Worm (Caenorhabditis elegans) whole organism, L2 larva: ENCODE results near the gene ZK1307.8.
A peak's percentile ranks its signal among the peaks of the same experiment; 100 is the strongest.

Experiments
- C34F6.9 ChIP-seq: fragments of 150-350 bp; optimal IDR thresholded peaks from 2 replicates; lab custom pipeline; 2014; ENCODE audit warnings: missing biosample characterization, missing genetic modification characterization
- F13H6.1 ChIP-seq: sonication (generic microtip); optimal IDR thresholded peaks from 2 replicates; lab custom pipeline; 2016; ENCODE audit warnings: missing genetic modification characterization, missing compliant biosample characterization
- R02D3.7 ChIP-seq: fragments of 150-350 bp; optimal IDR thresholded peaks from 2 replicates; lab custom pipeline; 2014; ENCODE audit warnings: missing biosample characterization, missing genetic modification characterization
- Y55F3AM.14 ChIP-seq: fragments of 200-800 bp; sonication (Bioruptor generic); optimal IDR thresholded peaks from 2 replicates; lab custom pipeline; 2018; ENCODE audit warnings: mild to moderate bottlenecking, missing genetic modification characterization, missing compliant biosample characterization
- ZK546.5 ChIP-seq: sonication (generic microtip); optimal IDR thresholded peaks from 2 replicates; lab custom pipeline; 2017; ENCODE audit warnings: missing biosample characterization, missing genetic modification characterization
- alr-1 ChIP-seq: fragments of 150-350 bp; optimal IDR thresholded peaks from 2 replicates; lab custom pipeline; 2014; ENCODE audit warnings: missing biosample characterization, missing genetic modification characterization
- aly-2 ChIP-seq: fragments of 150-350 bp; optimal IDR thresholded peaks from 2 replicates; lab custom pipeline; 2014; ENCODE audit warnings: missing biosample characterization, missing genetic modification characterization
- ama-1 ChIP-seq: fragments of 150-350 bp; optimal IDR thresholded peaks from 2 replicates; lab custom pipeline; 2018; ENCODE audit warnings: inconsistent platforms
- blmp-1 ChIP-seq: sonication (generic microtip); optimal IDR thresholded peaks from 2 replicates; lab custom pipeline; 2017; ENCODE audit warnings: missing genetic modification characterization, mild to moderate bottlenecking, missing compliant biosample characterization, antibody characterized with exemption, moderate library complexity; ENCODE audit not compliant: insufficient read depth
- ceh-16 ChIP-seq: fragments of 150-350 bp; optimal IDR thresholded peaks from 2 replicates; lab custom pipeline; 2014; ENCODE audit warnings: missing biosample characterization, missing genetic modification characterization
- ceh-82 ChIP-seq: fragments of 150-350 bp; optimal IDR thresholded peaks from 2 replicates; lab custom pipeline; 2014; ENCODE audit warnings: missing biosample characterization, missing genetic modification characterization
- crh-2 ChIP-seq: sonication (generic microtip); optimal IDR thresholded peaks from 2 replicates; lab custom pipeline; 2017; ENCODE audit warnings: missing biosample characterization, missing genetic modification characterization
- dmd-4 ChIP-seq: sonication (generic microtip); optimal IDR thresholded peaks from 2 replicates; lab custom pipeline; 2017; ENCODE audit warnings: missing biosample characterization, missing genetic modification characterization
- egl-27 ChIP-seq: sonication (generic microtip); optimal IDR thresholded peaks from 3 replicates; lab custom pipeline; 2017; ENCODE audit warnings: missing biosample characterization, missing genetic modification reagents, missing genetic modification characterization
- elt-1 ChIP-seq: fragments of 150-350 bp; optimal IDR thresholded peaks from 2 replicates; lab custom pipeline; 2014; ENCODE audit warnings: missing biosample characterization, missing genetic modification characterization
- elt-3 ChIP-seq: sonication (generic microtip); optimal IDR thresholded peaks from 2 replicates; lab custom pipeline; 2017; ENCODE audit warnings: missing biosample characterization, missing genetic modification characterization
- fos-1 ChIP-seq: fragments of 150-350 bp; optimal IDR thresholded peaks from 2 replicates; lab custom pipeline; 2014; ENCODE audit warnings: missing biosample characterization, missing genetic modification characterization
- gmeb-1 ChIP-seq: fragments of 150-350 bp; optimal IDR thresholded peaks from 2 replicates; lab custom pipeline; 2014; ENCODE audit warnings: missing biosample characterization, missing genetic modification characterization
- lin-11 ChIP-seq: fragments of 150-350 bp; sonication (generic microtip); optimal IDR thresholded peaks from 2 replicates; lab custom pipeline; 2014; ENCODE audit warnings: missing biosample characterization, missing genetic modification characterization, inconsistent platforms, mixed read lengths
- lin-13 ChIP-seq: fragments of 150-350 bp; optimal IDR thresholded peaks from 2 replicates; lab custom pipeline; 2014; ENCODE audit warnings: missing biosample characterization, missing genetic modification reagents, missing genetic modification characterization
- lin-39 ChIP-seq: fragments of 150-350 bp; optimal IDR thresholded peaks from 2 replicates; lab custom pipeline; 2014; ENCODE audit warnings: missing biosample characterization, missing genetic modification reagents, missing genetic modification characterization
- lsy-2 ChIP-seq, 2 experiments: fragments of 150-350 bp in 1 of 2; sonication (generic microtip) in 1 of 2; optimal IDR thresholded peaks; 2 replicates each; lab custom pipeline; 2014 to 2017; ENCODE audit warnings: missing biosample characterization in 2 of 2, missing genetic modification characterization in 2 of 2
- mab-5 ChIP-seq: fragments of 150-350 bp; optimal IDR thresholded peaks from 2 replicates; lab custom pipeline; 2014; ENCODE audit warnings: missing biosample characterization, missing genetic modification characterization
- mbf-1 ChIP-seq: sonication (generic microtip); optimal IDR thresholded peaks from 2 replicates; lab custom pipeline; 2017; ENCODE audit warnings: missing biosample characterization, missing genetic modification characterization
- mdl-1 ChIP-seq, 2 experiments: fragments of 150-350 bp in 1 of 2; sonication (generic microtip) in 1 of 2; optimal IDR thresholded peaks; 2 replicates each; lab custom pipeline; 2017; ENCODE audit warnings: missing biosample characterization in 2 of 2, missing genetic modification characterization in 2 of 2
- nhr-10 ChIP-seq: sonication (generic microtip); optimal IDR thresholded peaks from 2 replicates; lab custom pipeline; 2017; ENCODE audit warnings: missing biosample characterization, missing genetic modification characterization
- nhr-11 ChIP-seq: fragments of 150-350 bp; optimal IDR thresholded peaks from 2 replicates; lab custom pipeline; 2014; ENCODE audit warnings: missing biosample characterization, missing genetic modification characterization
- nhr-12 ChIP-seq: fragments of 150-350 bp; optimal IDR thresholded peaks from 2 replicates; lab custom pipeline; 2014; ENCODE audit warnings: missing biosample characterization, missing genetic modification characterization
- nhr-129 ChIP-seq: fragments of 150-350 bp; optimal IDR thresholded peaks from 2 replicates; lab custom pipeline; 2014; ENCODE audit warnings: missing biosample characterization, missing genetic modification characterization
- nhr-21 ChIP-seq: fragments of 150-350 bp; optimal IDR thresholded peaks from 2 replicates; lab custom pipeline; 2014; ENCODE audit warnings: missing biosample characterization, missing genetic modification characterization
- nhr-23 ChIP-seq: fragments of 150-350 bp; optimal IDR thresholded peaks from 2 replicates; lab custom pipeline; 2014; ENCODE audit warnings: missing biosample characterization, missing genetic modification reagents, missing genetic modification characterization
- nhr-237 ChIP-seq: fragments of 150-350 bp; optimal IDR thresholded peaks from 2 replicates; lab custom pipeline; 2014; ENCODE audit warnings: missing biosample characterization, missing genetic modification characterization
- nhr-25 ChIP-seq: fragments of 150-350 bp; sonication (generic microtip); optimal IDR thresholded peaks from 3 replicates; lab custom pipeline; 2014; ENCODE audit warnings: missing biosample characterization, missing genetic modification characterization
- nhr-6 ChIP-seq: fragments of 150-350 bp; optimal IDR thresholded peaks from 2 replicates; lab custom pipeline; 2014; ENCODE audit warnings: missing biosample characterization, missing genetic modification characterization
- nhr-77 ChIP-seq: fragments of 150-350 bp; optimal IDR thresholded peaks from 2 replicates; lab custom pipeline; 2014; ENCODE audit warnings: missing biosample characterization, missing genetic modification characterization
- peb-1 ChIP-seq: fragments of 150-350 bp; optimal IDR thresholded peaks from 2 replicates; lab custom pipeline; 2014; ENCODE audit warnings: missing biosample characterization, missing genetic modification characterization
- sem-4 ChIP-seq: fragments of 150-350 bp; optimal IDR thresholded peaks from 2 replicates; lab custom pipeline; 2014; ENCODE audit warnings: missing biosample characterization, missing genetic modification reagents, missing genetic modification characterization
- skn-1 ChIP-seq: sonication (generic microtip); optimal IDR thresholded peaks from 2 replicates; lab custom pipeline; 2017; ENCODE audit warnings: missing biosample characterization, missing genetic modification characterization
- sma-3 ChIP-seq: sonication (generic microtip); optimal IDR thresholded peaks from 2 replicates; lab custom pipeline; 2016; ENCODE audit warnings: missing genetic modification reagents, missing genetic modification characterization, missing compliant biosample characterization
- sma-9 ChIP-seq, 2 experiments: fragments of 150-350 bp in 1 of 2; sonication (generic microtip) in 1 of 2; optimal IDR thresholded peaks; 2 replicates each; lab custom pipeline; 2014 to 2016; ENCODE audit warnings: missing genetic modification characterization in 2 of 2, mild to moderate bottlenecking in 1 of 2, missing biosample characterization in 1 of 2, missing compliant biosample characterization in 1 of 2, missing genetic modification reagents in 1 of 2, moderate library complexity in 1 of 2
- snpc-4 ChIP-seq: fragments of 150-350 bp; optimal IDR thresholded peaks from 2 replicates; lab custom pipeline; 2014; ENCODE audit warnings: missing biosample characterization, missing genetic modification characterization
- unc-39 ChIP-seq: fragments of 150-350 bp; optimal IDR thresholded peaks from 2 replicates; lab custom pipeline; 2014; ENCODE audit warnings: missing biosample characterization, missing genetic modification characterization
- unc-55 ChIP-seq: fragments of 150-350 bp; sonication (generic microtip); optimal IDR thresholded peaks from 3 replicates; lab custom pipeline; 2014; ENCODE audit warnings: missing biosample characterization, missing genetic modification reagents, missing genetic modification characterization
- unc-62 ChIP-seq: fragments of 150-350 bp; optimal IDR thresholded peaks from 2 replicates; lab custom pipeline; 2014; ENCODE audit warnings: missing biosample characterization, missing genetic modification reagents, missing genetic modification characterization
- zag-1 ChIP-seq: fragments of 150-350 bp; optimal IDR thresholded peaks from 2 replicates; lab custom pipeline; 2014; ENCODE audit warnings: missing biosample characterization, missing genetic modification characterization
- ztf-1 ChIP-seq: fragments of 200-800 bp; sonication (Bioruptor generic); conservative IDR thresholded peaks from 2 replicates; pipeline ENCODE4 v1.3.6; 2022; ENCODE audit warnings: missing genetic modification characterization, missing compliant biosample characterization
- ztf-11 ChIP-seq: sonication (generic microtip); optimal IDR thresholded peaks from 2 replicates; lab custom pipeline; 2017; ENCODE audit warnings: missing biosample characterization, missing genetic modification characterization
- ztf-4 ChIP-seq: fragments of 150-350 bp; optimal IDR thresholded peaks from 2 replicates; lab custom pipeline; 2014; ENCODE audit warnings: missing biosample characterization, missing genetic modification characterization

Gene ZK1307.8

ce11 chrII:9646122-9646555 is 21.7 kb downstream of the ZK1307.8 start:
- peak in 1 of 2 experiments; percentile 39 for TF ChIP-seq mdl-1 (tag; optimal IDR thresholded peaks at IDR 0.05; lab: Kevin White, UChicago)
- TF ChIP-seq peb-1 (tag; lab: Kevin White, UChicago), result no peak
- peak; percentile 16 for TF ChIP-seq gmeb-1 (tag; lab: Kevin White, UChicago)
- peak; percentile 75 for TF ChIP-seq Y55F3AM.14
- no peak for TF ChIP-seq nhr-237 (tag; lab: Kevin White, UChicago)
- no peak for TF ChIP-seq elt-1 (tag; lab: Kevin White, UChicago)
- peak; percentile 12 for TF ChIP-seq nhr-6 (tag; lab: Kevin White, UChicago)
- no peak for TF ChIP-seq ZK546.5 (tag; lab: Kevin White, UChicago)
- no peak for TF ChIP-seq elt-3 (tag; lab: Kevin White, UChicago)
- peak; percentile 51 for TF ChIP-seq sma-3 (GFP tag; lab: Kevin White, UChicago)
- TF ChIP-seq ztf-4, result peak; percentile 72
- no peak for TF ChIP-seq dmd-4 (tag; lab: Kevin White, UChicago)
- TF ChIP-seq ceh-16 (tag; lab: Kevin White, UChicago), result peak; percentile 35
- TF ChIP-seq nhr-77, result no peak
- TF ChIP-seq mbf-1 (tag; lab: Kevin White, UChicago), result no peak
- no peak for TF ChIP-seq ztf-11
- no peak for TF ChIP-seq nhr-12 (tag; lab: Kevin White, UChicago)
- peak; percentile 95 for TF ChIP-seq fos-1 (tag; lab: Kevin White, UChicago)
- TF ChIP-seq nhr-25 (tag; lab: Kevin White, UChicago), result peak; percentile 85
- TF ChIP-seq egl-27 (tag; lab: Kevin White, UChicago), result peak; percentile 80
- TF ChIP-seq C34F6.9 (tag; lab: Kevin White, UChicago), result peak; percentile 86
- TF ChIP-seq mab-5 (tag; lab: Kevin White, UChicago), result peak; percentile 55
- TF ChIP-seq snpc-4, result no peak
- TF ChIP-seq F13H6.1, result peak; percentile 81
- peak; percentile 45 for TF ChIP-seq lin-13 (GFP tag; lab: Kevin White, UChicago)
- peak; percentile 78 for TF ChIP-seq blmp-1 (tag; lab: Kevin White, UChicago)
- TF ChIP-seq alr-1 (tag; lab: Kevin White, UChicago), result no peak
- TF ChIP-seq nhr-11 (tag; lab: Kevin White, UChicago), result no peak
- TF ChIP-seq aly-2 (tag; lab: Kevin White, UChicago), result no peak
- TF ChIP-seq crh-2 (tag; lab: Kevin White, UChicago), result peak; percentile 79
- peak; percentile 76 for TF ChIP-seq ama-1
- peak; percentile 76 for TF ChIP-seq sma-9 (GFP tag; optimal IDR thresholded peaks at IDR 0.05; lab: Kevin White, UChicago)
- TF ChIP-seq sma-9 (tag; optimal IDR thresholded peaks at IDR 0.05; lab: Kevin White, UChicago), result no peak
- TF ChIP-seq ceh-82 (tag; lab: Kevin White, UChicago), result peak; percentile 42
- no peak for TF ChIP-seq zag-1
- no peak for TF ChIP-seq unc-62 (GFP tag; lab: Kevin White, UChicago)
- no peak for TF ChIP-seq lin-39
- TF ChIP-seq ztf-1 (GFP tag; lab: Robert Waterston, UW), result no peak
- no peak for TF ChIP-seq nhr-23
- TF ChIP-seq lin-11 (tag; lab: Kevin White, UChicago), result peak; percentile 35
- TF ChIP-seq unc-39, result no peak
- TF ChIP-seq unc-55 (GFP tag; lab: Kevin White, UChicago), result peak; percentile 88
- TF ChIP-seq nhr-129, result peak; percentile 94
- peak; percentile 53 for TF ChIP-seq nhr-21 (tag; lab: Kevin White, UChicago)
- no peak for TF ChIP-seq R02D3.7 (tag; lab: Kevin White, UChicago)
- TF ChIP-seq nhr-10, result no peak
- TF ChIP-seq sem-4 (tag; lab: Kevin White, UChicago), result peak; percentile 73
- no peak for TF ChIP-seq skn-1 (tag; lab: Kevin White, UChicago)
- TF ChIP-seq lsy-2 (tag; optimal IDR thresholded peaks at IDR 0.05; lab: Kevin White, UChicago), result peak; percentile 32 to 74
